Fruit fly (Drosophila melanogaster) whole organism, embryonic: ENCODE measurements around the gene Inx5.

Experiments used
- ATbp ChIP-seq: fragments of 200-800 bp; sonication (Bioruptor generic); optimal IDR thresholded peaks from 2 replicates; lab custom pipeline; 2017; ENCODE audit warnings: missing biosample characterization, mild to moderate bottlenecking, missing genetic modification characterization, missing genetic modification reagents
- BEAF-32 ChIP-seq: fragments of 200-800 bp; sonication (Bioruptor generic); optimal IDR thresholded peaks from 3 replicates; lab custom pipeline; 2017; ENCODE audit warnings: missing biosample characterization, missing genetic modification characterization, mild to moderate bottlenecking, moderate library complexity, missing genetic modification reagents
- CG1024 ChIP-seq: fragments of 200-800 bp; sonication (Bioruptor generic); IDR thresholded peaks from 2 replicates; pipeline ENCODE4 v1.3.6; 2022; ENCODE audit warnings: missing biosample characterization, missing genetic modification characterization
- CG10654 ChIP-seq: fragments of 200-800 bp; sonication (Bioruptor generic); optimal IDR thresholded peaks from 2 replicates; lab custom pipeline; 2016; ENCODE audit warnings: missing biosample characterization, missing genetic modification characterization
- CG14710 ChIP-seq: fragments of 200-800 bp; sonication (Bioruptor generic); optimal IDR thresholded peaks from 3 replicates; lab custom pipeline; 2019; ENCODE audit warnings: missing biosample characterization, mild to moderate bottlenecking, missing genetic modification characterization, moderate library complexity
- CG14965 ChIP-seq: fragments of 200-800 bp; sonication (Bioruptor generic); optimal IDR thresholded peaks from 2 replicates; lab custom pipeline; 2016; ENCODE audit warnings: missing biosample characterization, missing genetic modification characterization, borderline replicate concordance
- CG17186 ChIP-seq: fragments of 200-800 bp; sonication (Bioruptor generic); optimal IDR thresholded peaks from 3 replicates; lab custom pipeline; 2017; ENCODE audit warnings: missing biosample characterization, missing genetic modification reagents, missing genetic modification characterization
- CG31388 ChIP-seq: fragments of 200-800 bp; sonication (Bioruptor generic); optimal IDR thresholded peaks from 2 replicates; lab custom pipeline; 2016; ENCODE audit warnings: missing biosample characterization, missing genetic modification characterization
- CG34224 ChIP-seq: fragments of 200-800 bp; sonication (Bioruptor generic); IDR thresholded peaks from 3 replicates; pipeline ENCODE4 v1.3.6; 2022; ENCODE audit warnings: missing biosample characterization, missing genetic modification characterization; ENCODE audit not compliant: partially characterized antibody
- CG3847 ChIP-seq: fragments of 200-800 bp; sonication (Bioruptor generic); IDR thresholded peaks from 2 replicates; pipeline ENCODE4 v1.3.6; 2022; ENCODE audit warnings: missing biosample characterization, missing genetic modification characterization
- CG7745 ChIP-seq: fragments of 200-800 bp; sonication (Bioruptor generic); optimal IDR thresholded peaks from 2 replicates; lab custom pipeline; 2018; ENCODE audit warnings: missing biosample characterization, mild to moderate bottlenecking, missing genetic modification characterization, moderate library complexity
- CG8359 ChIP-seq: fragments of 200-800 bp; sonication (Bioruptor generic); optimal IDR thresholded peaks from 2 replicates; lab custom pipeline; 2017; ENCODE audit warnings: missing biosample characterization, mild to moderate bottlenecking, missing genetic modification characterization, borderline replicate concordance
- CG8924 ChIP-seq: fragments of 200-800 bp; optimal IDR thresholded peaks from 3 replicates; lab custom pipeline; 2019; ENCODE audit warnings: missing biosample characterization, mild to moderate bottlenecking, missing genetic modification characterization, moderate library complexity
- Dref ChIP-seq: fragments of 200-800 bp; sonication (Bioruptor generic); IDR thresholded peaks from 2 replicates; pipeline ENCODE4 v1.3.6; 2022; ENCODE audit warnings: missing biosample characterization, missing genetic modification characterization
- E2f2 ChIP-seq: fragments of 200-800 bp; sonication (Bioruptor generic); IDR thresholded peaks from 2 replicates; pipeline ENCODE4 v1.3.6; 2022; ENCODE audit warnings: missing biosample characterization, missing genetic modification characterization
- Ets65A ChIP-seq: fragments of 200-800 bp; sonication (Bioruptor generic); peaks from one replicate; lab custom pipeline; 2016; ENCODE audit warnings: missing biosample characterization, missing genetic modification characterization
- Ets97D ChIP-seq: fragments of 200-800 bp; sonication (Bioruptor generic); optimal IDR thresholded peaks from 3 replicates; lab custom pipeline; 2016; ENCODE audit warnings: missing biosample characterization, missing genetic modification characterization
- HmgD ChIP-seq: fragments of 200-800 bp; sonication (Bioruptor generic); optimal IDR thresholded peaks from 3 replicates; lab custom pipeline; 2016; ENCODE audit warnings: missing biosample characterization, missing genetic modification characterization
- HmgZ ChIP-seq: fragments of 200-800 bp; sonication (Bioruptor generic); optimal IDR thresholded peaks from 2 replicates; lab custom pipeline; 2018; ENCODE audit warnings: missing biosample characterization, mild to moderate bottlenecking, missing genetic modification characterization
- Lhr ChIP-seq: fragments of 200-800 bp; sonication (Bioruptor generic); optimal IDR thresholded peaks from 3 replicates; lab custom pipeline; 2017; ENCODE audit warnings: mild to moderate bottlenecking, missing biosample characterization, missing genetic modification reagents, missing genetic modification characterization
- MBD-R2 ChIP-seq: fragments of 200-800 bp; sonication (Bioruptor generic); IDR thresholded peaks from 2 replicates; pipeline ENCODE4 v1.3.6; 2022; ENCODE audit warnings: missing biosample characterization, missing genetic modification characterization
- MESR4 ChIP-seq: fragments of 200-800 bp; sonication (Bioruptor generic); optimal IDR thresholded peaks from 2 replicates; lab custom pipeline; 2018; ENCODE audit warnings: missing biosample characterization, mild to moderate bottlenecking, missing genetic modification characterization, moderate library complexity
- Myb ChIP-seq: fragments of 200-800 bp; sonication (Bioruptor generic); optimal IDR thresholded peaks from 2 replicates; lab custom pipeline; 2016; ENCODE audit warnings: missing biosample characterization, missing genetic modification characterization
- Opbp ChIP-seq: fragments of 200-800 bp; sonication (Bioruptor generic); IDR thresholded peaks from 3 replicates; pipeline ENCODE4 v1.3.6; 2022; ENCODE audit warnings: missing biosample characterization, missing genetic modification characterization; ENCODE audit not compliant: partially characterized antibody
- Ptx1 ChIP-seq: fragments of 200-800 bp; sonication (Bioruptor generic); IDR thresholded peaks from 2 replicates; pipeline ENCODE4 v1.3.6; 2022; ENCODE audit warnings: missing biosample characterization, missing genetic modification characterization
- Sry-δ ChIP-seq: fragments of 200-800 bp; sonication (Bioruptor generic); optimal IDR thresholded peaks from 2 replicates; lab custom pipeline; 2016; ENCODE audit warnings: missing biosample characterization, missing genetic modification characterization
- Usf ChIP-seq: fragments of 200-800 bp; sonication (Bioruptor generic); optimal IDR thresholded peaks from 2 replicates; lab custom pipeline; 2017; ENCODE audit warnings: missing genotype, missing biosample characterization, missing genetic modification characterization
- YL-1 ChIP-seq: fragments of 200-800 bp; sonication (Bioruptor generic); optimal IDR thresholded peaks from 3 replicates; lab custom pipeline; 2017; ENCODE audit warnings: missing biosample characterization, mild to moderate bottlenecking, missing genetic modification characterization
- chif ChIP-seq, 2 experiments: fragments of 200-800 bp; sonication (Bioruptor generic); optimal IDR thresholded peaks; 3 replicates each; lab custom pipeline; 2016; ENCODE audit warnings: missing biosample characterization in 2 of 2, missing genetic modification characterization in 2 of 2
- chinmo ChIP-seq: fragments of 200-800 bp; sonication (Bioruptor generic); IDR thresholded peaks from 4 replicates; pipeline ENCODE4 v1.3.6; 2022; ENCODE audit warnings: missing biosample characterization, missing genetic modification characterization; ENCODE audit not compliant: partially characterized antibody
- dpn ChIP-seq, 2 experiments: fragments of 200-800 bp; sonication (Bioruptor generic); optimal IDR thresholded peaks; 3 replicates each; lab custom pipeline; 2016; ENCODE audit warnings: missing biosample characterization in 2 of 2, missing genetic modification characterization in 2 of 2
- ewg ChIP-seq: fragments of 200-800 bp; sonication (Bioruptor generic); optimal IDR thresholded peaks from 3 replicates; lab custom pipeline; 2017; ENCODE audit warnings: mild to moderate bottlenecking, missing biosample characterization, missing genetic modification reagents, missing genetic modification characterization
- ftz-f1 ChIP-seq: fragments of 200-800 bp; sonication (Bioruptor generic); optimal IDR thresholded peaks from 2 replicates; lab custom pipeline; 2016; ENCODE audit warnings: missing biosample characterization, missing genetic modification characterization
- hbn ChIP-seq: fragments of 200-800 bp; sonication (Bioruptor generic); IDR thresholded peaks from 2 replicates; pipeline ENCODE4 v1.3.6; 2022; ENCODE audit warnings: missing biosample characterization, missing genetic modification characterization; ENCODE audit not compliant: partially characterized antibody
- inv ChIP-seq: fragments of 200-800 bp; sonication (Bioruptor generic); IDR thresholded peaks from 2 replicates; pipeline ENCODE4 v1.3.6; 2022; ENCODE audit warnings: missing biosample characterization, missing genetic modification characterization; ENCODE audit not compliant: partially characterized antibody
- kni ChIP-seq: fragments of 200-800 bp; sonication (Bioruptor generic); optimal IDR thresholded peaks from 3 replicates; lab custom pipeline; 2017; ENCODE audit warnings: mild to moderate bottlenecking, missing biosample characterization, missing genetic modification reagents, missing genetic modification characterization
- pan ChIP-seq, 4 experiments: fragments of >200 bp in 3 of 4; fragments of 200-800 bp in 1 of 4; sonication (Bioruptor generic) in 1 of 4; optimal IDR thresholded peaks in 3 of 4; IDR thresholded peaks in 1 of 4; 2 replicates each; pipeline versions ENCODE4 v1.3.6 to Lab custom; 2017 to 2022; ENCODE audit warnings: missing biosample characterization in 2 of 4, missing genetic modification characterization in 2 of 4, mixed read lengths in 1 of 4
- pzg ChIP-seq: fragments of 200-800 bp; sonication (Bioruptor generic); optimal IDR thresholded peaks from 3 replicates; lab custom pipeline; 2018; ENCODE audit warnings: missing biosample characterization, mild to moderate bottlenecking, missing genetic modification characterization, moderate library complexity
- sens ChIP-seq: fragments of 200-800 bp; sonication (Bioruptor generic); peaks from one replicate; lab custom pipeline; 2016; ENCODE audit warnings: missing biosample characterization, missing genetic modification characterization
- seq ChIP-seq: fragments of 200-800 bp; sonication (Bioruptor generic); IDR thresholded peaks from 2 replicates; pipeline ENCODE4 v1.3.6; 2022; ENCODE audit warnings: missing biosample characterization, missing genetic modification characterization
- tgo ChIP-seq: fragments of 200-800 bp; sonication (Bioruptor generic); IDR thresholded peaks from 3 replicates; pipeline ENCODE4 v1.3.6; 2022; ENCODE audit warnings: missing biosample characterization, missing genetic modification characterization
- tna ChIP-seq: fragments of 200-800 bp; sonication (Bioruptor generic); IDR thresholded peaks from 2 replicates; pipeline ENCODE4 v1.3.6; 2022; ENCODE audit warnings: missing biosample characterization, missing genetic modification characterization; ENCODE audit not compliant: partially characterized antibody
- toy ChIP-seq: fragments of 200-800 bp; sonication (Bioruptor generic); IDR thresholded peaks from 2 replicates; pipeline ENCODE4 v1.3.6; 2022; ENCODE audit warnings: missing biosample characterization, missing genetic modification characterization
- vnd ChIP-seq: fragments of 200-800 bp; sonication (Bioruptor generic); IDR thresholded peaks from 3 replicates; pipeline ENCODE4 v1.3.6; 2022; ENCODE audit warnings: missing biosample characterization, missing genetic modification characterization; ENCODE audit not compliant: partially characterized antibody
- zen2 ChIP-seq: fragments of 200-800 bp; sonication (Bioruptor generic); IDR thresholded peaks from 3 replicates; pipeline ENCODE4 v1.3.6; 2022; ENCODE audit warnings: missing biosample characterization, missing genetic modification characterization; ENCODE audit not compliant: partially characterized antibody
- zf30C ChIP-seq: fragments of 200-800 bp; sonication (Bioruptor generic); optimal IDR thresholded peaks from 3 replicates; lab custom pipeline; 2018; ENCODE audit warnings: missing biosample characterization, mild to moderate bottlenecking, missing genetic modification characterization

Inx5 gene

DNA sequence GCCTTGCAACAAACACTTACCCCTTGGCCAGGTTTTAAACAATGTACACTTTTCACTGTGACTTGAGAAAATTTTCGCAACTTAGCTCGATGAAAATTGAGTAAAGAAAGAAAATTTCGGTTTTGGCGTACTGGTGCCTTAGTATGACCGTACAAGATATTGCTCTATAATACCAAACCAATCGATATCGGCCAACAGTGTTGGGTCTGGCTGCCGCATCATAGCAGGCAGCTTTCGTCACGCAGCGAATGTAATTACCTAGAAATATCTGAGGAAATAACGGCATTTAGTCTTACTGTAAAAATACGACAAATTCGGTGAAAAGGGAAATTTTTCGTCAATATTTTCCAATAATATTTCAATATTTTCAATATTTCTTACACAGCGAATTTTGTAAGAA is 37.3 kb upstream of the Inx5 start, which contains the start of gene Ulp1 (continued):
- peak; percentile 57 for TF ChIP-seq HmgD (GFP tag; lab: Kevin White, UChicago)
- TF ChIP-seq tgo (GFP tag; lab: Robert Waterston, UW), result no peak
- TF ChIP-seq CG3847 (GFP tag; lab: Robert Waterston, UW), result peak; percentile 16; the same call in 1 of the 2 replicates
- TF ChIP-seq MBD-R2 (GFP tag; lab: Robert Waterston, UW), result peak; percentile 95
- peak; percentile 62 for TF ChIP-seq YL-1 (GFP tag; lab: Kevin White, UChicago)
- no peak for TF ChIP-seq kni (GFP tag; lab: Kevin White, UChicago)
- peak in 1 of 2 experiments; percentile 48 for TF ChIP-seq chif (GFP tag; optimal IDR thresholded peaks at IDR 0.05; lab: Kevin White, UChicago)
- peak; percentile 71 for TF ChIP-seq sens (GFP tag; lab: Kevin White, UChicago)
- peak in 1 of 2 experiments; percentile 42 for TF ChIP-seq dpn (GFP tag; optimal IDR thresholded peaks at IDR 0.05; lab: Kevin White, UChicago)
- peak; percentile 58 for TF ChIP-seq E2f2 (GFP tag; lab: Robert Waterston, UW)
- no peak for TF ChIP-seq CG14965 (GFP tag; lab: Kevin White, UChicago)
- TF ChIP-seq CG31388 (GFP tag; lab: Kevin White, UChicago), result no peak
- TF ChIP-seq CG7745 (tag; lab: Kevin White, UChicago), result no peak
- TF ChIP-seq MESR4 (GFP tag; lab: Kevin White, UChicago), result peak; percentile 76

dm6 chrX:19201630-19202029 is 30.9 kb upstream of the Inx5 start, which contains the start of gene CG7990:
CG7990 (minus strand) TSS chrX:19201979.
- TF ChIP-seq chinmo (GFP tag; lab: Robert Waterston, UW), result 0 out of 4 replicates have a peak, but pooled peaks have one; percentile 29
- TF ChIP-seq Ets97D (GFP tag; lab: Kevin White, UChicago), result peak; percentile 32
- peak; percentile 23 for TF ChIP-seq Sry-δ
- no peak for TF ChIP-seq CG8359 (GFP tag; lab: Kevin White, UChicago)
- 0 out of 2 replicates have a peak, but pooled peaks have one; percentile 13 for TF ChIP-seq inv (GFP tag; lab: Robert Waterston, UW)
- TF ChIP-seq hbn (GFP tag; lab: Robert Waterston, UW), result peak; percentile 48; the same call in 1 of the 2 replicates
- no peak for TF ChIP-seq ATbp (GFP tag; lab: Kevin White, UChicago)
- peak; percentile 6; the same call in 1 of the 3 replicates for TF ChIP-seq CG34224
- no peak for TF ChIP-seq HmgZ (tag; lab: Kevin White, UChicago)
- no peak for TF ChIP-seq pan (optimal IDR thresholded peaks at IDR 0.05; lab: Kevin White, UChicago)
- TF ChIP-seq pan (GFP tag; optimal IDR thresholded peaks at IDR 0.05 in 1 of 2, IDR thresholded peaks at IDR 0.05 in 1 of 2), result no peak
- TF ChIP-seq Ptx1 (GFP tag; lab: Robert Waterston, UW), result no peak
- no peak for TF ChIP-seq zf30C
- peak; percentile 86 for TF ChIP-seq ewg (GFP tag; lab: Kevin White, UChicago)
- no peak for TF ChIP-seq Ets65A (GFP tag; lab: Kevin White, UChicago)
- peak; percentile 26 for TF ChIP-seq Lhr (GFP tag; lab: Kevin White, UChicago)
- TF ChIP-seq CG17186, result peak; percentile 27
- TF ChIP-seq CG31388 (GFP tag; lab: Kevin White, UChicago), result no peak
- TF ChIP-seq BEAF-32 (GFP tag; lab: Kevin White, UChicago), result peak; percentile 30
- TF ChIP-seq Myb, result peak; percentile 78
- peak; percentile 73 for TF ChIP-seq pzg (GFP tag; lab: Kevin White, UChicago)
- 0 out of 3 replicates have a peak, but pooled peaks have one; percentile 34 for TF ChIP-seq vnd (GFP tag; lab: Robert Waterston, UW)
- TF ChIP-seq Opbp (GFP tag; lab: Robert Waterston, UW), result peak; percentile 48; the same call in 1 of the 3 replicates
- no peak for TF ChIP-seq CG8924 (tag; lab: Kevin White, UChicago)
- TF ChIP-seq Dref, result peak; percentile 44
- no peak for TF ChIP-seq CG10654 (GFP tag; lab: Kevin White, UChicago)
- no peak for TF ChIP-seq toy (GFP tag; lab: Robert Waterston, UW)
- peak; percentile 35 for TF ChIP-seq ftz-f1 (GFP tag; lab: Kevin White, UChicago)
- TF ChIP-seq zen2, result peak; percentile 60; the same call in 2 of the 3 replicates
- peak; percentile 2 for TF ChIP-seq MESR4 (GFP tag; lab: Kevin White, UChicago)
- no peak for TF ChIP-seq Usf (GFP tag; lab: Kevin White, UChicago)
- peak; percentile 34 for TF ChIP-seq CG14710 (tag; lab: Kevin White, UChicago)
- TF ChIP-seq seq (GFP tag; lab: Robert Waterston, UW), result no peak
- 0 out of 2 replicates have a peak, but pooled peaks have one; percentile 15 for TF ChIP-seq tna (GFP tag; lab: Robert Waterston, UW)
- no peak for TF ChIP-seq CG1024 (GFP tag; lab: Robert Waterston, UW)
